Fruit fly (Drosophila melanogaster) whole organism, embryonic: ENCODE data around the gene CG34307.

Experiments
- CG10209 ChIP-seq: fragments of 200-800 bp; sonication (Bioruptor generic); optimal IDR thresholded peaks from 3 replicates; lab custom pipeline; 2017; ENCODE audit warnings: missing biosample characterization, mild to moderate bottlenecking, missing genetic modification characterization, missing genetic modification reagents
- CG12155 ChIP-seq: fragments of 200-800 bp; sonication (Bioruptor generic); optimal IDR thresholded peaks from 3 replicates; lab custom pipeline; 2016; ENCODE audit warnings: missing biosample characterization, missing genetic modification characterization
- CG14710 ChIP-seq: fragments of 200-800 bp; sonication (Bioruptor generic); optimal IDR thresholded peaks from 3 replicates; lab custom pipeline; 2019; ENCODE audit warnings: missing biosample characterization, mild to moderate bottlenecking, missing genetic modification characterization, moderate library complexity
- CG14965 ChIP-seq: fragments of 200-800 bp; sonication (Bioruptor generic); optimal IDR thresholded peaks from 2 replicates; lab custom pipeline; 2016; ENCODE audit warnings: missing biosample characterization, missing genetic modification characterization, borderline replicate concordance
- CG15269 ChIP-seq: fragments of 200-800 bp; sonication (Bioruptor generic); optimal IDR thresholded peaks from 2 replicates; lab custom pipeline; 2018; ENCODE audit warnings: missing biosample characterization, mild to moderate bottlenecking, missing genetic modification characterization, moderate library complexity
- CG15696 ChIP-seq: fragments of 200-800 bp; sonication (Bioruptor generic); optimal IDR thresholded peaks from 2 replicates; lab custom pipeline; 2019; ENCODE audit warnings: missing biosample characterization, mild to moderate bottlenecking, missing genetic modification characterization, moderate library complexity
- CG16815 ChIP-seq: fragments of 200-800 bp; sonication (Bioruptor generic); optimal IDR thresholded peaks from 3 replicates; lab custom pipeline; 2017; ENCODE audit warnings: missing biosample characterization, mild to moderate bottlenecking, missing genetic modification characterization
- CG17361 ChIP-seq: fragments of 200-800 bp; sonication (Bioruptor generic); IDR thresholded peaks from 3 replicates; pipeline ENCODE4 v1.3.6; 2022; ENCODE audit warnings: missing biosample characterization, missing genetic modification characterization
- CG17385 ChIP-seq: fragments of 200-800 bp; sonication (Bioruptor generic); optimal IDR thresholded peaks from 3 replicates; lab custom pipeline; 2018; ENCODE audit warnings: missing biosample characterization, mild to moderate bottlenecking, missing genetic modification characterization
- CG1832 ChIP-seq: fragments of 200-800 bp; sonication (Bioruptor generic); optimal IDR thresholded peaks from 2 replicates; lab custom pipeline; 2017; ENCODE audit warnings: missing biosample characterization, mild to moderate bottlenecking, missing genetic modification characterization, inconsistent platforms
- CG30020 ChIP-seq: fragments of 200-800 bp; optimal IDR thresholded peaks from 2 replicates; lab custom pipeline; 2019; ENCODE audit warnings: missing biosample characterization, mild to moderate bottlenecking, missing genetic modification characterization, moderate library complexity
- CG3726 ChIP-seq: fragments of 200-800 bp; sonication (Bioruptor generic); IDR thresholded peaks from 3 replicates; pipeline ENCODE4, ENCODE4 v1.3.6; 2022; ENCODE audit warnings: missing biosample characterization, missing genetic modification characterization
- CG3995 ChIP-seq: fragments of 200-800 bp; sonication (Bioruptor generic); optimal IDR thresholded peaks from 3 replicates; lab custom pipeline; 2016; ENCODE audit warnings: missing biosample characterization, missing genetic modification characterization
- CG4360 ChIP-seq: fragments of 200-800 bp; sonication (Bioruptor generic); IDR thresholded peaks from 2 replicates; pipeline ENCODE4 v1.3.6; 2022; ENCODE audit warnings: missing biosample characterization, missing genetic modification characterization
- CG4707 ChIP-seq: fragments of 200-800 bp; sonication (Bioruptor generic); optimal IDR thresholded peaks from 2 replicates; lab custom pipeline; 2018; ENCODE audit warnings: missing biosample characterization, mild to moderate bottlenecking, missing genetic modification characterization, moderate library complexity
- CG5245 ChIP-seq: fragments of 200-800 bp; sonication (Bioruptor generic); optimal IDR thresholded peaks from 3 replicates; lab custom pipeline; 2016; ENCODE audit warnings: missing biosample characterization, missing genetic modification characterization
- CG7987 ChIP-seq: fragments of 200-800 bp; sonication (Bioruptor generic); optimal IDR thresholded peaks from 2 replicates; lab custom pipeline; 2018; ENCODE audit warnings: missing biosample characterization, mild to moderate bottlenecking, missing genetic modification characterization, moderate library complexity
- D19B ChIP-seq: fragments of 200-800 bp; sonication (Bioruptor generic); optimal IDR thresholded peaks from 2 replicates; lab custom pipeline; 2017; ENCODE audit warnings: missing biosample characterization, mild to moderate bottlenecking, missing genetic modification characterization
- GATAe ChIP-seq: fragments of 200-800 bp; sonication (Bioruptor generic); conservative IDR thresholded peaks from 2 replicates; pipeline ENCODE4 v1.3.6; 2022; ENCODE audit warnings: missing biosample characterization, missing genetic modification characterization
- HLH54F ChIP-seq: fragments of 200-800 bp; sonication (Bioruptor generic); optimal IDR thresholded peaks from 3 replicates; lab custom pipeline; 2016; ENCODE audit warnings: missing biosample characterization, missing genetic modification characterization
- Hey ChIP-seq: fragments of 200-800 bp; sonication (Bioruptor generic); optimal IDR thresholded peaks from 3 replicates; lab custom pipeline; 2018; ENCODE audit warnings: missing biosample characterization, mild to moderate bottlenecking, missing genetic modification characterization
- NC2β ChIP-seq: fragments of 200-800 bp; sonication (Bioruptor generic); optimal IDR thresholded peaks from 2 replicates; lab custom pipeline; 2016; ENCODE audit warnings: missing biosample characterization, missing genetic modification characterization
- Trl ChIP-seq, 3 experiments: fragments of >200 bp in 2 of 3; fragments of 200-800 bp in 1 of 3; sonication (Bioruptor generic) in 1 of 3; optimal IDR thresholded peaks; 2 replicates in 1 of 3; 3 replicates in 2 of 3; lab custom pipeline; 2016 to 2017; ENCODE audit warnings: missing biosample characterization in 1 of 3, missing genetic modification characterization in 1 of 3
- amos ChIP-seq: fragments of 200-800 bp; sonication (Bioruptor generic); IDR thresholded peaks from 2 replicates; pipeline ENCODE4 v1.3.6; 2022; ENCODE audit warnings: missing biosample characterization, missing genetic modification characterization; ENCODE audit not compliant: partially characterized antibody
- aop ChIP-seq: fragments of 200-800 bp; sonication (Bioruptor generic); IDR thresholded peaks from 2 replicates; pipeline ENCODE4 v1.3.6; 2022; ENCODE audit warnings: missing biosample characterization, missing genetic modification characterization
- ase ChIP-seq: fragments of 200-800 bp; sonication (Bioruptor generic); IDR thresholded peaks from 3 replicates; pipeline ENCODE4 v1.3.6; 2022; ENCODE audit warnings: missing biosample characterization, missing genetic modification characterization
- cad ChIP-seq: fragments of >200 bp; optimal IDR thresholded peaks from 2 replicates; lab custom pipeline; 2017; ENCODE audit warnings: missing biosample characterization, missing genetic modification characterization
- caup ChIP-seq: fragments of 200-800 bp; sonication (Bioruptor generic); optimal IDR thresholded peaks from 3 replicates; lab custom pipeline; 2017; ENCODE audit warnings: missing biosample characterization, mild to moderate bottlenecking, missing genetic modification characterization, moderate library complexity; ENCODE audit not compliant: severe bottlenecking
- cg ChIP-seq: fragments of 200-800 bp; sonication (Bioruptor generic); optimal IDR thresholded peaks from 3 replicates; lab custom pipeline; 2019; ENCODE audit warnings: missing biosample characterization, mild to moderate bottlenecking, missing genetic modification characterization, moderate library complexity
- chinmo ChIP-seq: fragments of 200-800 bp; sonication (Bioruptor generic); IDR thresholded peaks from 4 replicates; pipeline ENCODE4 v1.3.6; 2022; ENCODE audit warnings: missing biosample characterization, missing genetic modification characterization; ENCODE audit not compliant: partially characterized antibody
- croc ChIP-seq: fragments of 200-800 bp; sonication (Bioruptor generic); conservative IDR thresholded peaks from 3 replicates; pipeline ENCODE4 v1.3.6; 2022; ENCODE audit warnings: missing biosample characterization, missing genetic modification characterization
- eve ChIP-seq, 2 experiments: fragments of >200 bp; optimal IDR thresholded peaks; 2 replicates each; lab custom pipeline; 2017; ENCODE audit warnings: missing biosample characterization in 2 of 2, missing genetic modification characterization in 2 of 2
- gt ChIP-seq: fragments of 200-800 bp; sonication (Bioruptor generic); IDR thresholded peaks from 2 replicates; pipeline ENCODE4 v1.3.6; 2022; ENCODE audit warnings: missing biosample characterization, missing genetic modification characterization
- jing ChIP-seq: fragments of 200-800 bp; sonication (Bioruptor generic); optimal IDR thresholded peaks from 2 replicates; lab custom pipeline; 2018; ENCODE audit warnings: missing biosample characterization, mild to moderate bottlenecking, missing genetic modification characterization
- kay ChIP-seq: fragments of 200-800 bp; sonication (Bioruptor generic); optimal IDR thresholded peaks from 2 replicates; lab custom pipeline; 2016; ENCODE audit warnings: missing biosample characterization, missing genetic modification characterization
- ken ChIP-seq: fragments of 200-800 bp; sonication (Bioruptor generic); IDR thresholded peaks from 3 replicates; pipeline ENCODE4 v1.3.6; 2022; ENCODE audit warnings: missing biosample characterization, missing genetic modification characterization
- kni ChIP-seq: fragments of 200-800 bp; sonication (Bioruptor generic); optimal IDR thresholded peaks from 3 replicates; lab custom pipeline; 2017; ENCODE audit warnings: mild to moderate bottlenecking, missing biosample characterization, missing genetic modification reagents, missing genetic modification characterization
- knrl ChIP-seq: fragments of 200-800 bp; sonication (Bioruptor generic); IDR thresholded peaks from 3 replicates; pipeline ENCODE4 v1.3.6; 2022; ENCODE audit warnings: missing biosample characterization, missing genetic modification characterization; ENCODE audit not compliant: partially characterized antibody
- lab ChIP-seq: fragments of 200-800 bp; sonication (Bioruptor generic); optimal IDR thresholded peaks from 3 replicates; lab custom pipeline; 2017; ENCODE audit warnings: missing biosample characterization, missing genetic modification characterization, mild to moderate bottlenecking, moderate library complexity, missing genetic modification reagents
- phol ChIP-seq: fragments of 200-800 bp; sonication (Bioruptor generic); optimal IDR thresholded peaks from 3 replicates; lab custom pipeline; 2018; ENCODE audit warnings: missing biosample characterization, mild to moderate bottlenecking, missing genetic modification characterization, moderate library complexity
- ranshi ChIP-seq: fragments of 200-800 bp; sonication (Bioruptor generic); IDR thresholded peaks from 2 replicates; pipeline ENCODE4 v1.3.6; 2022; ENCODE audit warnings: missing biosample characterization, missing genetic modification characterization
- rib ChIP-seq: fragments of 200-800 bp; sonication (Bioruptor generic); IDR thresholded peaks from 2 replicates; pipeline ENCODE4 v1.3.6; 2022; ENCODE audit warnings: missing biosample characterization, missing genetic modification characterization
- sens ChIP-seq: fragments of 200-800 bp; sonication (Bioruptor generic); peaks from one replicate; lab custom pipeline; 2016; ENCODE audit warnings: missing biosample characterization, missing genetic modification characterization
- sima ChIP-seq: fragments of 200-800 bp; sonication (Bioruptor generic); optimal IDR thresholded peaks from 2 replicates; lab custom pipeline; 2016; ENCODE audit warnings: missing biosample characterization, missing genetic modification characterization
- wek ChIP-seq: fragments of 200-800 bp; sonication (Bioruptor generic); optimal IDR thresholded peaks from 3 replicates; lab custom pipeline; 2018; ENCODE audit warnings: missing biosample characterization, mild to moderate bottlenecking, missing genetic modification characterization, moderate library complexity
- zen2 ChIP-seq: fragments of 200-800 bp; sonication (Bioruptor generic); IDR thresholded peaks from 3 replicates; pipeline ENCODE4 v1.3.6; 2022; ENCODE audit warnings: missing biosample characterization, missing genetic modification characterization; ENCODE audit not compliant: partially characterized antibody
- zfh2 ChIP-seq: fragments of 200-800 bp; sonication (Bioruptor generic); optimal IDR thresholded peaks from 2 replicates; lab custom pipeline; 2016; ENCODE audit warnings: missing biosample characterization, missing genetic modification characterization

The CG34307 gene

dm6 chr3R:11887114-11888037 lies 10.0 kb upstream of the CG34307 start, which contains the start of gene mthl5 (continued):
- TF ChIP-seq CG10209 (GFP tag; lab: Kevin White, UChicago), result peak; percentile 85
- no peak for TF ChIP-seq gt
- TF ChIP-seq CG7987, result no peak
- peak; percentile 78 for TF ChIP-seq CG15696 (tag; lab: Kevin White, UChicago)
- TF ChIP-seq CG14965, result peak; percentile 61
- TF ChIP-seq CG15269, result peak; percentile 78
- TF ChIP-seq jing (GFP tag; lab: Kevin White, UChicago), result peak; percentile 74
- peak; percentile 86 for TF ChIP-seq CG16815
- TF ChIP-seq NC2β, result peak; percentile 36
- TF ChIP-seq Hey, result no peak
- peak; percentile 69 for TF ChIP-seq lab (GFP tag; lab: Kevin White, UChicago)
- no peak for TF ChIP-seq eve (GFP tag; optimal IDR thresholded peaks at IDR 0.05; lab: Kevin White, UChicago)
- TF ChIP-seq Trl (optimal IDR thresholded peaks at IDR 0.05; lab: Kevin White, UChicago), result peak; percentile 88 to 98
- peak; percentile 76 for TF ChIP-seq Trl (GFP tag; optimal IDR thresholded peaks at IDR 0.05; lab: Kevin White, UChicago)
- no peak for TF ChIP-seq rib (GFP tag; lab: Robert Waterston, UW)
- TF ChIP-seq zfh2, result no peak
- peak; percentile 21 for TF ChIP-seq wek
- TF ChIP-seq CG5245, result peak; percentile 68
- peak; percentile 79 for TF ChIP-seq D19B (GFP tag; lab: Kevin White, UChicago)
- TF ChIP-seq GATAe (GFP tag; lab: Robert Waterston, UW), result 0 out of 2 replicates have a peak, but pooled peaks have one; percentile 14
- no peak for TF ChIP-seq sima (GFP tag; lab: Kevin White, UChicago)
- TF ChIP-seq ranshi (GFP tag; lab: Robert Waterston, UW), result peak; percentile 75
- peak; percentile 64 for TF ChIP-seq croc
- peak; percentile 67 for TF ChIP-seq CG17385 (GFP tag; lab: Kevin White, UChicago)
- TF ChIP-seq CG4360, result 0 out of 2 replicates have a peak, but pooled peaks have one; percentile 17
- TF ChIP-seq CG1832, result no peak
- peak; percentile 9 for TF ChIP-seq cg
- TF ChIP-seq zen2 (GFP tag; lab: Robert Waterston, UW), result no peak
- TF ChIP-seq CG12155, result peak; percentile 76
- 0 out of 3 replicates have a peak, but pooled peaks have one; percentile 55 for TF ChIP-seq ase (GFP tag; lab: Robert Waterston, UW)
- 0 out of 2 replicates have a peak, but pooled peaks have one; percentile 12 for TF ChIP-seq aop (GFP tag; lab: Robert Waterston, UW)
- TF ChIP-seq HLH54F (GFP tag; lab: Kevin White, UChicago), result peak; percentile 69
- no peak for TF ChIP-seq amos (GFP tag; lab: Robert Waterston, UW)
- peak; percentile 20 for TF ChIP-seq kay (GFP tag; lab: Kevin White, UChicago)
- TF ChIP-seq CG17361, result peak; percentile 89
- TF ChIP-seq CG14710, result peak; percentile 82
- no peak for TF ChIP-seq cad (GFP tag; lab: Kevin White, UChicago)
- peak; percentile 83 for TF ChIP-seq phol (tag; lab: Kevin White, UChicago)
- TF ChIP-seq chinmo (GFP tag; lab: Robert Waterston, UW), result peak; percentile 3; the same call in 2 of the 4 replicates
- peak; percentile 55 for TF ChIP-seq CG4707 (GFP tag; lab: Kevin White, UChicago)
- peak; percentile 82 for TF ChIP-seq ken (GFP tag; lab: Robert Waterston, UW)
- TF ChIP-seq kni, result no peak
- TF ChIP-seq knrl (GFP tag; lab: Robert Waterston, UW), result no peak
- TF ChIP-seq caup, result peak; percentile 70
- no peak for TF ChIP-seq CG3995 (GFP tag; lab: Kevin White, UChicago)
- peak; percentile 96 for TF ChIP-seq sens (GFP tag; lab: Kevin White, UChicago)
- no peak for TF ChIP-seq CG30020 (tag; lab: Kevin White, UChicago)
- TF ChIP-seq CG3726 (GFP tag; lab: Robert Waterston, UW), result peak; percentile 54; the same call in 1 of the 3 replicates
